Fruit fly (Drosophila melanogaster) whole organism, prepupa: Measurements from ENCODE around the gene nrv1.

Experiments
- CG10631 ChIP-seq: fragments of 200-800 bp; sonication (Bioruptor generic); optimal IDR thresholded peaks from 2 replicates; lab custom pipeline; 2016; ENCODE audit warnings: missing biosample characterization, missing genetic modification characterization
- CG11294 ChIP-seq: fragments of 200-800 bp; sonication (Bioruptor generic); IDR thresholded peaks from 2 replicates; pipeline ENCODE4 v1.3.6; 2022; ENCODE audit warnings: missing biosample characterization, missing genetic modification characterization
- CG11762 ChIP-seq: fragments of 200-800 bp; sonication (Bioruptor generic); optimal IDR thresholded peaks from 3 replicates; lab custom pipeline; 2016; ENCODE audit warnings: missing biosample characterization, missing genetic modification characterization; ENCODE audit not compliant: insufficient read depth
- CG11902 ChIP-seq: fragments of 200-800 bp; sonication (Bioruptor generic); optimal IDR thresholded peaks from 3 replicates; lab custom pipeline; 2016; ENCODE audit warnings: missing biosample characterization, missing genetic modification characterization
- CG15336 ChIP-seq: fragments of 200-800 bp; sonication (Bioruptor generic); IDR thresholded peaks from 2 replicates; pipeline ENCODE4 v1.3.6; 2022; ENCODE audit warnings: missing biosample characterization, missing genetic modification characterization
- CG1621 ChIP-seq: fragments of 200-800 bp; sonication (Bioruptor generic); optimal IDR thresholded peaks from 3 replicates; lab custom pipeline; 2018; ENCODE audit warnings: missing biosample characterization, mild to moderate bottlenecking, missing genetic modification characterization
- CG32006 ChIP-seq: fragments of 200-800 bp; sonication (Bioruptor generic); optimal IDR thresholded peaks from 3 replicates; lab custom pipeline; 2017; ENCODE audit warnings: missing biosample characterization, mild to moderate bottlenecking, missing genetic modification characterization
- CG34406 ChIP-seq: fragments of 200-800 bp; sonication (Bioruptor generic); optimal IDR thresholded peaks from 3 replicates; lab custom pipeline; 2016; ENCODE audit warnings: missing biosample characterization, missing genetic modification characterization
- CG4318 ChIP-seq: fragments of 200-800 bp; sonication (Bioruptor generic); optimal IDR thresholded peaks from 3 replicates; lab custom pipeline; 2017; ENCODE audit warnings: missing biosample characterization, mild to moderate bottlenecking, missing genetic modification characterization
- CG6163 ChIP-seq: fragments of 200-800 bp; sonication (Bioruptor generic); IDR thresholded peaks from 3 replicates; pipeline ENCODE4 v1.3.6; 2022; ENCODE audit warnings: missing biosample characterization, missing genetic modification characterization
- CG6276 ChIP-seq: fragments of 200-800 bp; sonication (Bioruptor generic); optimal IDR thresholded peaks from 2 replicates; lab custom pipeline; 2017; ENCODE audit warnings: missing biosample characterization, mild to moderate bottlenecking, missing genetic modification characterization
- CG6792 ChIP-seq: fragments of 200-800 bp; sonication (Bioruptor generic); optimal IDR thresholded peaks from 3 replicates; lab custom pipeline; 2016; ENCODE audit warnings: missing biosample characterization, missing genetic modification characterization
- CG7368 ChIP-seq: fragments of 200-800 bp; sonication (Bioruptor generic); optimal IDR thresholded peaks from 3 replicates; lab custom pipeline; 2016; ENCODE audit warnings: missing biosample characterization, missing genetic modification characterization
- CG8319 ChIP-seq: fragments of 200-800 bp; sonication (Bioruptor generic); optimal IDR thresholded peaks from 3 replicates; lab custom pipeline; 2016; ENCODE audit warnings: missing biosample characterization, missing genetic modification characterization
- CG9139 ChIP-seq: fragments of 200-800 bp; sonication (Bioruptor generic); optimal IDR thresholded peaks from 3 replicates; lab custom pipeline; 2017; ENCODE audit warnings: missing biosample characterization, mild to moderate bottlenecking, missing genetic modification characterization
- Ets21C ChIP-seq: fragments of 200-800 bp; sonication (Bioruptor generic); optimal IDR thresholded peaks from 3 replicates; lab custom pipeline; 2016; ENCODE audit warnings: missing biosample characterization, missing genetic modification characterization
- Hr38 ChIP-seq: sonication (Bioruptor generic); optimal IDR thresholded peaks from 2 replicates; lab custom pipeline; 2016; ENCODE audit warnings: missing biosample characterization, missing genetic modification characterization
- Hr39 ChIP-seq: fragments of 200-800 bp; sonication (Bioruptor generic); optimal IDR thresholded peaks from 2 replicates; lab custom pipeline; 2016; ENCODE audit warnings: missing biosample characterization, missing genetic modification characterization
- Lpt ChIP-seq: fragments of 200-800 bp; sonication (Bioruptor generic); optimal IDR thresholded peaks from 3 replicates; lab custom pipeline; 2016; ENCODE audit warnings: missing biosample characterization, missing genetic modification characterization
- Sox14 ChIP-seq: fragments of 200-800 bp; sonication (Bioruptor generic); optimal IDR thresholded peaks from 3 replicates; lab custom pipeline; 2016; ENCODE audit warnings: missing biosample characterization, missing genetic modification characterization
- Sox15 ChIP-seq: fragments of 200-800 bp; sonication (Bioruptor generic); optimal IDR thresholded peaks from 3 replicates; lab custom pipeline; 2016; ENCODE audit warnings: missing biosample characterization, missing genetic modification characterization
- dac ChIP-seq: fragments of 200-800 bp; sonication (Bioruptor generic); optimal IDR thresholded peaks from 2 replicates; lab custom pipeline; 2017; ENCODE audit warnings: missing biosample characterization, mild to moderate bottlenecking, missing genetic modification characterization
- eg ChIP-seq: fragments of 200-800 bp; sonication (Bioruptor generic); IDR thresholded peaks from 3 replicates; pipeline ENCODE4 v1.3.6; 2022; ENCODE audit warnings: missing biosample characterization, missing genetic modification characterization
- fd85E ChIP-seq: fragments of 200-800 bp; sonication (Bioruptor generic); optimal IDR thresholded peaks from 3 replicates; lab custom pipeline; 2016; ENCODE audit warnings: missing biosample characterization, missing genetic modification characterization
- fkh ChIP-seq: fragments of 200-800 bp; sonication (Bioruptor generic); optimal IDR thresholded peaks from 3 replicates; lab custom pipeline; 2017; ENCODE audit warnings: missing biosample characterization, mild to moderate bottlenecking, missing genetic modification characterization, moderate library complexity
- net ChIP-seq: fragments of 200-800 bp; sonication (Bioruptor generic); optimal IDR thresholded peaks from 3 replicates; lab custom pipeline; 2016; ENCODE audit warnings: missing biosample characterization, missing genetic modification characterization
- pdm3 ChIP-seq: fragments of 200-800 bp; sonication (Bioruptor generic); optimal IDR thresholded peaks from 3 replicates; lab custom pipeline; 2016; ENCODE audit warnings: missing biosample characterization, missing genetic modification characterization
- spab ChIP-seq: fragments of 200-800 bp; sonication (Bioruptor generic); optimal IDR thresholded peaks from 2 replicates; lab custom pipeline; 2017; ENCODE audit warnings: missing biosample characterization, mild to moderate bottlenecking, missing genetic modification characterization, missing genetic modification reagents

The nrv1 gene

DNA sequence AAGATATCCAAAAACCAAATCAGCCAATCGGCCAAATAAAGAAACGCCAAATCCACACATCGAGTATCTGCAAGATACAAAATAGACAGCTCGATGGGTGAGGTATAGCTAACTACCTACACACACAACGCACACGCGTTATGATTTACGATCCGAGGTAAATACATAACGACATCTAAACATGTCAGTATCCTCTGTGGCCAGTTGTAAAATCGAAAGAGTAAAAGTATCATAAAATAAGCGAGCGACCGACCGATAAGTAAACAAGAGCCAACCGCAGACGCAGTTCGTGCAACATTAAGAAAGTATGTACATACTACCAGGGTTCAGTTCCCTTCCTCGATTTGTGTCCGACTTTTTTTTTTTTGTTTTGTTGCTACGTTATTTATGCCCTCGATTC, 39.6 kb upstream of the nrv1 start:
- TF ChIP-seq Sox14 (no peak), Ets21C (GFP tag; lab: Kevin White, UChicago) (no peak), CG6792 (GFP tag; lab: Kevin White, UChicago) (no peak), CG32006 (no peak), fkh (GFP tag; lab: Kevin White, UChicago) (peak; percentile 50), spab (GFP tag; lab: Kevin White, UChicago) (no peak)

dm6 chr2L:6822044-6822443, 35.4 kb upstream of the nrv1 start:
- TF ChIP-seq Ets21C (GFP tag; lab: Kevin White, UChicago) (no peak), eg (GFP tag; lab: Robert Waterston, UW) (no peak), CG11762 (GFP tag; lab: Kevin White, UChicago) (no peak), Lpt (GFP tag; lab: Kevin White, UChicago) (no peak), fd85E (GFP tag; lab: Kevin White, UChicago) (no peak), Sox15 (no peak), dac (GFP tag; lab: Kevin White, UChicago) (no peak), CG11902 (GFP tag; lab: Kevin White, UChicago) (no peak), CG6276 (GFP tag; lab: Kevin White, UChicago) (no peak), CG10631 (no peak), pdm3 (GFP tag; lab: Kevin White, UChicago) (no peak), CG34406 (GFP tag; lab: Kevin White, UChicago) (no peak)

DNA sequence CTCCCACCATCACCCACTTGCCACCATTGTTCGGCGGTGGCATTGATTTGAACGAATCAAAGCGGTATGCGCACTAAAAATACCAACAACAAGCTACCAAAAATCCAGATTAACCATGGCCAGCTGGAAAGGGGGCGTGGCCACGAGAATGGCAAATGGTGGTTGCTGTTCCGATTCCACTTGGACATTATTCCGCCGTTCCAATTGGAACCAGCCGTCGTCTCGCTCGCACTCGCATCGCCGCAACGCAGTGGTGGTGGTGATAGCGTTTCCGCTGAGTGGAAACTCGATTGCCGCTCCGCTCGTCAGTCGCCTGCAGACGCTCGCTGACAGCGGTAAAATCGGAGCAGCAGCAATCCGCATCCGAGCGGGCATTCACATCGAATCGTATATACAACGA, 35.0 kb upstream of the nrv1 start, which contains the start of gene sens-2:
Gene sens-2 (plus strand): TSS at position 304 of the 400 bp plus-strand sequence.
- no peak for TF ChIP-seq CG10631
- TF ChIP-seq CG34406 (GFP tag; lab: Kevin White, UChicago) = peak; percentile 20
- TF ChIP-seq CG7368 (GFP tag; lab: Kevin White, UChicago) = peak; percentile 1
- TF ChIP-seq CG6163 (GFP tag; lab: Robert Waterston, UW) = peak; percentile 37; the same call in 2 of the 3 replicates

DNA sequence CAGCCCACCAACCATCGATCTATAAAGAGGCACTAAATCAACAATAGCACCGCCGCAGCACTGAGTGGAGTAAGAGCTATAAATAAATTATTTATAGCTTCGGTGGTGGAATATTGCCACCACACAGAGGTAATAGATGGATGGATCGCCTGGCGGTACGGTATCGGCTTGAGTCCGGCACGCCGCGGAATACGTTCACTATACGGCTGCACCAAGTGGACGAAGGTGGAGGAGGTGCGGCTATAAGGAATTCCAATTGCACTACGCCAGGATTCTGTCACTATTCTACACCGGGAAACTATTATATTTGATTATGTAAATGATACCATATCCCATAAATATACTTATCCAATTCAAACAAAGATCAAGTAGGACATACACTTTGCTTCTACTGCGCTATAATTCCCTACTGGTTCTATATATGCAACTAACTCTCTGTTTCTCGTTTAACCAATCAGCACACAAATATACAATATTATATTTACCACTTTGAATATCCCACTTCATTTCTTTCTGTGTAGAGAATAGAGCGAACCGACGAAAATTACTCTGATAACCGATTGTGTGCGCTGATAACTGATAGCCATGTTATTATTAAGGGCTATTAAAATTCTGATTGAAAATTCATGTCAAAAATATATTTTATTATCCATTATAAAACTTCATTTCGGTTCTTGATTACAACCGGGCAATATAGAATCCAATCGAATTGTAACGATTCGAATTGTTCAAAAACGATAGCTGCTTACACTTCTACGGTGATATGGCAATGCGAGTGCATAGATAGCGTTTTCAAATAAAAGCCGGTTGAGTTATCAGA, 32.8 kb upstream of the nrv1 start:
- TF ChIP-seq spab (GFP tag; lab: Kevin White, UChicago) (no peak), Sox15 (no peak), Hr38 (GFP tag; lab: Kevin White, UChicago) (no peak), Hr39 (GFP tag; lab: Kevin White, UChicago) (no peak), CG1621 (tag; lab: Kevin White, UChicago) (no peak), CG11294 (GFP tag; lab: Robert Waterston, UW) (no peak), CG6792 (GFP tag; lab: Kevin White, UChicago) (no peak), CG8319 (GFP tag; lab: Kevin White, UChicago) (no peak), CG15336 (GFP tag; lab: Robert Waterston, UW) (no peak)

- TF ChIP-seq CG6792 (GFP tag; lab: Kevin White, UChicago) (no peak), Ets21C (GFP tag; lab: Kevin White, UChicago) (no peak), Sox15 (no peak), CG1621 (tag; lab: Kevin White, UChicago) (no peak), Hr39 (GFP tag; lab: Kevin White, UChicago) (no peak), Hr38 (GFP tag; lab: Kevin White, UChicago) (no peak), CG6276 (GFP tag; lab: Kevin White, UChicago) (no peak), fkh (GFP tag; lab: Kevin White, UChicago) (peak; percentile 58), CG4318 (GFP tag; lab: Kevin White, UChicago) (no peak)
These were observed 31.7 kb upstream of the nrv1 start for dm6 chr2L:6818357-6818756.

DNA sequence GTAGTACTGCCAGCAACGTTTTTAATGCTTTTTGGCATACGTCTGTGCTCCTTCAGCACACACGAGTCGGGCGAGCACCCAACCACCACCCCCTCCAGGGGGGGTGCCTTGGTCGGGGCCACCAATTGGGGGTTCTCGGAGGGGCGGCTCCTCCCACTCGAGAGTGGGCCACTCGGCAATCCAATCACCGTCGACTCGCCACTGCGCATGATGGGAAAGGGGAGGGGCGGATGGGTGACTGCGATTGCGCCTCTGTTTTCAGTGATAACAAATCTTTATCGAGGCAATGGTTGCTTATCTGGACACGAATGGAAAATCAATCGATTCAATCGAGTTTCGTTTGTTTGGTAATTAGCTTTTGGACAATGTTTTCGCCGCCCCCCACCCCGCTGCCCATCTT, 30.8 kb upstream of the nrv1 start:
- TF ChIP-seq CG6163 (GFP tag; lab: Robert Waterston, UW) (0 out of 3 replicates have a peak, but pooled peaks have one; percentile 29), CG9139 (GFP tag; lab: Kevin White, UChicago) (no peak), net (GFP tag; lab: Kevin White, UChicago) (no peak), CG7368 (GFP tag; lab: Kevin White, UChicago) (peak; percentile 31)
- TF ChIP-seq, all 60 proteins: peak for 2
